Fruit fly (Drosophila melanogaster): ENCODE measurements around the gene CG13599.

dm6 chr3R:23960865-23961264 lies 29.4 kb downstream of the CG13599 start:
- no peak for TF ChIP-seq CG8478 (optimal IDR thresholded peaks at IDR 0.05)
- no peak for TF ChIP-seq CTCF (optimal IDR thresholded peaks at IDR 0.05)
